Fruit fly (Drosophila melanogaster) Kc167 (cell line): Measurements from ENCODE around the gene CG7945.

Source experiments
- Sin3A ChIP-seq: fragments of >200 bp; optimal IDR thresholded peaks from 2 replicates; lab custom pipeline; 2018; ENCODE audit warnings: missing external identifiers
- psq ChIP-seq: fragments of >200 bp; optimal IDR thresholded peaks from 2 replicates; lab custom pipeline; 2017; ENCODE audit warnings: missing external identifiers

DNA sequence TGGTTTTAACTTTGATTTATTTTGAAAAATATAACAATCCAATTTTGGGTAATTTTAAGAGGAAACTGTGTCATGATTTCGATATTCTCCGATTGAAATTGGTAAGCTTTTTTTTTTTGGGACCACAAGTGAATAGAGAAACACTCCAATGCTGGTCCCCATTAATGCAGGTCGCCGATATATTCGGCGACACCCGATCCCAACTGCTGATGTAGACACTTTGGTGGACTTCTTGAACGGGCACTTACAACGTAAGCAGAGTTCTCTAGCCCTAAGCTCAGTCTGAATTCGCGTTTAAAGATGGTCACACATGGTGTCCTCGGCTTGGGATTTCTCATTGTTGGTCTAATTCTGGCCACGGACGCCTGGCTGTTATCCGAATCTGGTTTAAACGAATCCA, 3.6 kb downstream of the CG7945 start, which contains the start of gene yellow-k:
- TF ChIP-seq psq (no peak), Sin3A (lab: Kevin White, UChicago) (no peak)
